Fruit fly (Drosophila melanogaster) whole organism, embryonic: ENCODE data around the gene srl.

Source experiments
- Aef1 ChIP-seq: fragments of 200-800 bp; sonication (Bioruptor generic); IDR thresholded peaks from 3 replicates; pipeline ENCODE4 v1.3.6; 2022; ENCODE audit warnings: missing biosample characterization, missing genetic modification characterization
- Atf6 ChIP-seq: fragments of 200-800 bp; sonication (Bioruptor generic); IDR thresholded peaks from 2 replicates; pipeline ENCODE4 v1.3.6; 2022; ENCODE audit warnings: missing biosample characterization, missing genetic modification characterization
- Bdp1 ChIP-seq: fragments of 200-800 bp; sonication (Bioruptor generic); optimal IDR thresholded peaks from 3 replicates; lab custom pipeline; 2016; ENCODE audit warnings: missing biosample characterization, missing genetic modification characterization
- CG10462 ChIP-seq: fragments of 200-800 bp; sonication (Bioruptor generic); optimal IDR thresholded peaks from 2 replicates; lab custom pipeline; 2016; ENCODE audit warnings: missing biosample characterization, missing genetic modification characterization
- CG10959 ChIP-seq: fragments of 200-800 bp; sonication (Bioruptor generic); IDR thresholded peaks from 2 replicates; pipeline ENCODE4 v1.3.6; 2022; ENCODE audit warnings: missing biosample characterization, missing genetic modification characterization
- CG11085 ChIP-seq: fragments of 200-800 bp; sonication (Bioruptor generic); IDR thresholded peaks from 2 replicates; pipeline ENCODE4 v1.3.6; 2022; ENCODE audit warnings: missing biosample characterization, missing genetic modification characterization
- CG11398 ChIP-seq: fragments of 200-800 bp; sonication (Bioruptor generic); optimal IDR thresholded peaks from 2 replicates; lab custom pipeline; 2016; ENCODE audit warnings: missing biosample characterization, missing genetic modification characterization
- CG12299 ChIP-seq: fragments of 200-800 bp; sonication (Bioruptor generic); optimal IDR thresholded peaks from 2 replicates; lab custom pipeline; 2018; ENCODE audit warnings: missing biosample characterization, mild to moderate bottlenecking, missing genetic modification characterization
- CG1233 ChIP-seq: fragments of 200-800 bp; sonication (Bioruptor generic); optimal IDR thresholded peaks from 4 replicates; lab custom pipeline; 2018; ENCODE audit warnings: missing biosample characterization, mild to moderate bottlenecking, missing genetic modification characterization
- CG15269 ChIP-seq: fragments of 200-800 bp; sonication (Bioruptor generic); optimal IDR thresholded peaks from 2 replicates; lab custom pipeline; 2018; ENCODE audit warnings: missing biosample characterization, mild to moderate bottlenecking, missing genetic modification characterization, moderate library complexity
- CG15601 ChIP-seq: fragments of 200-800 bp; sonication (Bioruptor generic); optimal IDR thresholded peaks from 3 replicates; lab custom pipeline; 2019; ENCODE audit warnings: missing biosample characterization, mild to moderate bottlenecking, missing genetic modification characterization, moderate library complexity
- CG3163 ChIP-seq: fragments of 200-800 bp; sonication (Bioruptor generic); optimal IDR thresholded peaks from 3 replicates; lab custom pipeline; 2016; ENCODE audit warnings: missing biosample characterization, missing genetic modification characterization
- CG3995 ChIP-seq: fragments of 200-800 bp; sonication (Bioruptor generic); optimal IDR thresholded peaks from 3 replicates; lab custom pipeline; 2016; ENCODE audit warnings: missing biosample characterization, missing genetic modification characterization
- CG7357 ChIP-seq: fragments of 200-800 bp; sonication (Bioruptor generic); IDR thresholded peaks from 3 replicates; pipeline ENCODE4 v1.3.6; 2022; ENCODE audit warnings: missing biosample characterization, missing genetic modification characterization
- CG9876 ChIP-seq: fragments of 200-800 bp; sonication (Bioruptor generic); optimal IDR thresholded peaks from 2 replicates; lab custom pipeline; 2016; ENCODE audit warnings: missing biosample characterization, missing genetic modification characterization
- D19A ChIP-seq: fragments of 200-800 bp; optimal IDR thresholded peaks from 3 replicates; lab custom pipeline; 2019; ENCODE audit warnings: missing biosample characterization, mild to moderate bottlenecking, missing genetic modification characterization, moderate library complexity
- Gsc ChIP-seq: fragments of 200-800 bp; sonication (Bioruptor generic); IDR thresholded peaks from 2 replicates; pipeline ENCODE4 v1.3.6; 2022; ENCODE audit warnings: missing biosample characterization, missing genetic modification characterization
- H2.0 ChIP-seq: fragments of 200-800 bp; sonication (Bioruptor generic); IDR thresholded peaks from 2 replicates; pipeline ENCODE4 v1.3.6; 2022; ENCODE audit warnings: missing biosample characterization, missing genetic modification characterization
- Hr51 ChIP-seq, 2 experiments: fragments of 200-800 bp; sonication (Bioruptor generic); optimal IDR thresholded peaks; 2 replicates in 1 of 2; 3 replicates in 1 of 2; lab custom pipeline; 2016 to 2018; ENCODE audit warnings: missing biosample characterization in 2 of 2, missing genetic modification characterization in 2 of 2, mild to moderate bottlenecking in 1 of 2, moderate library complexity in 1 of 2
- Med ChIP-seq: fragments of 200-800 bp; sonication (Bioruptor generic); peaks from one replicate; lab custom pipeline; 2016; ENCODE audit warnings: missing biosample characterization, missing genetic modification characterization, mild to moderate bottlenecking, inconsistent platforms, moderate library complexity
- Nf-YC ChIP-seq: fragments of 200-800 bp; optimal IDR thresholded peaks from 3 replicates; lab custom pipeline; 2019; ENCODE audit warnings: missing biosample characterization, mild to moderate bottlenecking, missing genetic modification characterization, moderate library complexity
- Ravus ChIP-seq: fragments of 200-800 bp; sonication (Bioruptor generic); IDR thresholded peaks from 2 replicates; pipeline ENCODE4 v1.3.6; 2022; ENCODE audit warnings: missing biosample characterization, missing genetic modification characterization
- Sox102F ChIP-seq: fragments of 200-800 bp; sonication (Bioruptor generic); optimal IDR thresholded peaks from 2 replicates; lab custom pipeline; 2018; ENCODE audit warnings: missing biosample characterization, mild to moderate bottlenecking, missing genetic modification characterization, moderate library complexity
- Sry-δ ChIP-seq: fragments of 200-800 bp; sonication (Bioruptor generic); optimal IDR thresholded peaks from 2 replicates; lab custom pipeline; 2016; ENCODE audit warnings: missing biosample characterization, missing genetic modification characterization
- TFAM ChIP-seq: fragments of 200-800 bp; sonication (Bioruptor generic); optimal IDR thresholded peaks from 2 replicates; lab custom pipeline; 2017; ENCODE audit warnings: missing biosample characterization, missing genetic modification characterization, inconsistent platforms
- Tbp ChIP-seq: fragments of >200 bp; optimal IDR thresholded peaks from 2 replicates; lab custom pipeline; 2018; ENCODE audit warnings: missing biosample characterization, missing genetic modification characterization
- br ChIP-seq: fragments of >200 bp; optimal IDR thresholded peaks from 2 replicates; lab custom pipeline; 2017
- bsh ChIP-seq, 2 experiments: fragments of 200-800 bp; sonication (Bioruptor generic); optimal IDR thresholded peaks; 2 replicates each; lab custom pipeline; 2017 to 2018; ENCODE audit warnings: mild to moderate bottlenecking in 2 of 2, missing biosample characterization in 2 of 2, missing genetic modification characterization in 2 of 2, moderate library complexity in 1 of 2
- btn ChIP-seq: fragments of 200-800 bp; sonication (Bioruptor generic); optimal IDR thresholded peaks from 2 replicates; lab custom pipeline; 2016; ENCODE audit warnings: missing biosample characterization, missing genetic modification characterization
- caup ChIP-seq: fragments of 200-800 bp; sonication (Bioruptor generic); optimal IDR thresholded peaks from 3 replicates; lab custom pipeline; 2017; ENCODE audit warnings: missing biosample characterization, mild to moderate bottlenecking, missing genetic modification characterization, moderate library complexity; ENCODE audit not compliant: severe bottlenecking
- cg ChIP-seq: fragments of 200-800 bp; sonication (Bioruptor generic); optimal IDR thresholded peaks from 3 replicates; lab custom pipeline; 2019; ENCODE audit warnings: missing biosample characterization, mild to moderate bottlenecking, missing genetic modification characterization, moderate library complexity
- chm ChIP-seq: fragments of 200-800 bp; sonication (Bioruptor generic); IDR thresholded peaks from 2 replicates; pipeline ENCODE4 v1.3.6; 2022; ENCODE audit warnings: missing biosample characterization, missing genetic modification characterization
- crc ChIP-seq: fragments of 200-800 bp; sonication (Bioruptor generic); optimal IDR thresholded peaks from 2 replicates; lab custom pipeline; 2016; ENCODE audit warnings: missing biosample characterization, missing genetic modification characterization
- danr ChIP-seq: fragments of 200-800 bp; sonication (Bioruptor generic); IDR thresholded peaks from 2 replicates; pipeline ENCODE4 v1.3.6; 2022; ENCODE audit warnings: missing biosample characterization, missing genetic modification characterization
- dati ChIP-seq: fragments of 200-800 bp; sonication (Bioruptor generic); IDR thresholded peaks from 2 replicates; pipeline ENCODE4 v1.3.6; 2022; ENCODE audit warnings: missing biosample characterization, missing genetic modification characterization
- dm ChIP-seq: fragments of 200-800 bp; sonication (Bioruptor generic); optimal IDR thresholded peaks from 3 replicates; lab custom pipeline; 2016; ENCODE audit warnings: missing biosample characterization, missing genetic modification characterization
- dmrt11E ChIP-seq: fragments of 200-800 bp; sonication (Bioruptor generic); optimal IDR thresholded peaks from 3 replicates; lab custom pipeline; 2018; ENCODE audit warnings: missing biosample characterization, mild to moderate bottlenecking, missing genetic modification characterization, moderate library complexity
- dysf ChIP-seq: fragments of 200-800 bp; sonication (Bioruptor generic); IDR thresholded peaks from 3 replicates; pipeline ENCODE4 v1.3.6; 2022; ENCODE audit warnings: missing biosample characterization, missing genetic modification characterization
- exex ChIP-seq: fragments of 200-800 bp; sonication (Bioruptor generic); optimal IDR thresholded peaks from 4 replicates; lab custom pipeline; 2018; ENCODE audit warnings: missing biosample characterization, mild to moderate bottlenecking, missing genetic modification characterization, moderate library complexity
- fu2 ChIP-seq: fragments of 200-800 bp; sonication (Bioruptor generic); optimal IDR thresholded peaks from 2 replicates; lab custom pipeline; 2016; ENCODE audit warnings: missing biosample characterization, missing genetic modification characterization
- gfzf ChIP-seq: fragments of 200-800 bp; sonication (Bioruptor generic); optimal IDR thresholded peaks from 2 replicates; lab custom pipeline; 2016; ENCODE audit warnings: missing biosample characterization, mild to moderate bottlenecking, missing genetic modification characterization, moderate library complexity
- grau ChIP-seq: fragments of 200-800 bp; optimal IDR thresholded peaks from 3 replicates; lab custom pipeline; 2019; ENCODE audit warnings: missing biosample characterization, mild to moderate bottlenecking, missing genetic modification characterization, moderate library complexity
- oc ChIP-seq: fragments of 200-800 bp; sonication (Bioruptor generic); optimal IDR thresholded peaks from 2 replicates; lab custom pipeline; 2018; ENCODE audit warnings: missing biosample characterization, mild to moderate bottlenecking, missing genetic modification characterization, moderate library complexity
- otp ChIP-seq: fragments of 200-800 bp; sonication (Bioruptor generic); IDR thresholded peaks from 3 replicates; pipeline ENCODE4, ENCODE4 v1.3.6; 2022; ENCODE audit warnings: missing biosample characterization, missing genetic modification characterization
- phol ChIP-seq: fragments of 200-800 bp; sonication (Bioruptor generic); optimal IDR thresholded peaks from 3 replicates; lab custom pipeline; 2018; ENCODE audit warnings: missing biosample characterization, mild to moderate bottlenecking, missing genetic modification characterization, moderate library complexity
- pum ChIP-seq: fragments of 200-800 bp; sonication (Bioruptor generic); optimal IDR thresholded peaks from 2 replicates; lab custom pipeline; 2016; ENCODE audit warnings: missing biosample characterization, missing genetic modification characterization
- seq ChIP-seq: fragments of 200-800 bp; sonication (Bioruptor generic); IDR thresholded peaks from 2 replicates; pipeline ENCODE4 v1.3.6; 2022; ENCODE audit warnings: missing biosample characterization, missing genetic modification characterization
- sima ChIP-seq: fragments of 200-800 bp; sonication (Bioruptor generic); optimal IDR thresholded peaks from 2 replicates; lab custom pipeline; 2016; ENCODE audit warnings: missing biosample characterization, missing genetic modification characterization
- tx ChIP-seq: fragments of 200-800 bp; sonication (Bioruptor generic); optimal IDR thresholded peaks from 2 replicates; lab custom pipeline; 2016; ENCODE audit warnings: missing biosample characterization, missing genetic modification characterization
- wdn ChIP-seq: fragments of 200-800 bp; sonication (Bioruptor generic); IDR thresholded peaks from 2 replicates; pipeline ENCODE4 v1.3.6; 2022; ENCODE audit warnings: missing biosample characterization, missing genetic modification characterization
- wek ChIP-seq: fragments of 200-800 bp; sonication (Bioruptor generic); optimal IDR thresholded peaks from 3 replicates; lab custom pipeline; 2018; ENCODE audit warnings: missing biosample characterization, mild to moderate bottlenecking, missing genetic modification characterization, moderate library complexity
- zfh1 ChIP-seq: fragments of 200-800 bp; sonication (Bioruptor generic); IDR thresholded peaks from 3 replicates; pipeline ENCODE4 v1.3.6; 2022; ENCODE audit warnings: missing biosample characterization, missing genetic modification characterization

The srl gene

dm6 chr3R:4397403-4398079 is 31.6 kb downstream of the srl start, which contains the start of gene CG9855 (continued):
- TF ChIP-seq CG7357 (no peak), cg (GFP tag; lab: Kevin White, UChicago) (no peak), grau (tag; lab: Kevin White, UChicago) (no peak), bsh (GFP tag; optimal IDR thresholded peaks at IDR 0.05; lab: Kevin White, UChicago) (no peak), Atf6 (GFP tag; lab: Robert Waterston, UW) (no peak), Tbp (GFP tag; lab: Kevin White, UChicago) (no peak), Gsc (GFP tag; lab: Robert Waterston, UW) (no peak), Ravus (GFP tag; lab: Robert Waterston, UW) (no peak), Sox102F (GFP tag; lab: Kevin White, UChicago) (no peak), Sry-δ (GFP tag; lab: Kevin White, UChicago) (peak; percentile 40), chm (GFP tag; lab: Robert Waterston, UW) (no peak), Nf-YC (tag; lab: Kevin White, UChicago) (peak; percentile 18), CG9876 (GFP tag; lab: Kevin White, UChicago) (no peak), btn (no peak), tx (no peak), CG11398 (no peak), pum (GFP tag; lab: Kevin White, UChicago) (no peak), D19A (no peak), Med (peak; percentile 61), sima (GFP tag; lab: Kevin White, UChicago) (no peak), oc (tag; lab: Kevin White, UChicago) (no peak), H2.0 (no peak), seq (no peak), CG1233 (GFP tag; lab: Kevin White, UChicago) (no peak), TFAM (GFP tag; lab: Kevin White, UChicago) (no peak), otp (GFP tag; lab: Robert Waterston, UW) (no peak), caup (GFP tag; lab: Kevin White, UChicago) (no peak), br (lab: Kevin White, UChicago) (no peak), dysf (GFP tag; lab: Robert Waterston, UW) (no peak), wek (GFP tag; lab: Kevin White, UChicago) (no peak), CG10462 (GFP tag; lab: Kevin White, UChicago) (no peak), fu2 (GFP tag; lab: Kevin White, UChicago) (no peak), CG3163 (GFP tag; lab: Kevin White, UChicago) (no peak), CG15269 (no peak), dmrt11E (tag; lab: Kevin White, UChicago) (no peak), CG11085 (GFP tag; lab: Robert Waterston, UW) (no peak), CG3995 (GFP tag; lab: Kevin White, UChicago) (peak; percentile 85), danr (no peak), Aef1 (GFP tag; lab: Robert Waterston, UW) (no peak), dati (GFP tag; lab: Robert Waterston, UW) (no peak), zfh1 (GFP tag; lab: Robert Waterston, UW) (no peak), exex (tag; lab: Kevin White, UChicago) (no peak), Bdp1 (GFP tag; lab: Kevin White, UChicago) (no peak), crc (GFP tag; lab: Kevin White, UChicago) (no peak), CG10959 (no peak), CG15601 (tag; lab: Kevin White, UChicago) (peak; percentile 37), Hr51 (GFP tag; optimal IDR thresholded peaks at IDR 0.05; lab: Kevin White, UChicago) (no peak), gfzf (peak; percentile 94), phol (tag; lab: Kevin White, UChicago) (peak; percentile 32), wdn (GFP tag; lab: Robert Waterston, UW) (no peak), dm (no peak), CG12299 (no peak)
